Fruit fly (Drosophila melanogaster) whole organism, embryonic: ENCODE results near the gene CG15814.

ENCODE experiments used
- CG10267 ChIP-seq: fragments of 200-800 bp; sonication (Bioruptor generic); optimal IDR thresholded peaks from 2 replicates; lab custom pipeline; 2018; ENCODE audit warnings: missing biosample characterization, mild to moderate bottlenecking, missing genetic modification characterization, moderate library complexity
- CG10274 ChIP-seq: fragments of 200-800 bp; sonication (Bioruptor generic); optimal IDR thresholded peaks from 3 replicates; lab custom pipeline; 2017; ENCODE audit warnings: missing biosample characterization, mild to moderate bottlenecking, missing genetic modification characterization
- CG10654 ChIP-seq: fragments of 200-800 bp; sonication (Bioruptor generic); optimal IDR thresholded peaks from 2 replicates; lab custom pipeline; 2016; ENCODE audit warnings: missing biosample characterization, missing genetic modification characterization
- CG12155 ChIP-seq: fragments of 200-800 bp; sonication (Bioruptor generic); optimal IDR thresholded peaks from 3 replicates; lab custom pipeline; 2016; ENCODE audit warnings: missing biosample characterization, missing genetic modification characterization
- CG12659 ChIP-seq: fragments of 200-800 bp; sonication (Bioruptor generic); optimal IDR thresholded peaks from 3 replicates; lab custom pipeline; 2017; ENCODE audit warnings: mild to moderate bottlenecking, missing biosample characterization, missing genetic modification reagents, missing genetic modification characterization
- CG17612 ChIP-seq: fragments of 200-800 bp; sonication (Bioruptor generic); IDR thresholded peaks from 2 replicates; pipeline ENCODE4 v1.3.6; 2022; ENCODE audit warnings: missing biosample characterization, missing genetic modification characterization
- CG2120 ChIP-seq: fragments of 200-800 bp; sonication (Bioruptor generic); optimal IDR thresholded peaks from 3 replicates; lab custom pipeline; 2016; ENCODE audit warnings: missing biosample characterization, missing genetic modification characterization
- CG30403 ChIP-seq: fragments of 200-800 bp; sonication (Bioruptor generic); optimal IDR thresholded peaks from 3 replicates; lab custom pipeline; 2016; ENCODE audit warnings: missing biosample characterization, missing genetic modification characterization
- CG34376 ChIP-seq: fragments of 200-800 bp; sonication (Bioruptor generic); optimal IDR thresholded peaks from 2 replicates; lab custom pipeline; 2018; ENCODE audit warnings: missing biosample characterization, mild to moderate bottlenecking, missing genetic modification characterization
- CG5180 ChIP-seq: fragments of 200-800 bp; sonication (Bioruptor generic); optimal IDR thresholded peaks from 3 replicates; lab custom pipeline; 2017; ENCODE audit warnings: missing biosample characterization, missing genetic modification characterization, mild to moderate bottlenecking, moderate library complexity, missing genetic modification reagents
- CG6175 ChIP-seq: fragments of 200-800 bp; sonication (Bioruptor generic); IDR thresholded peaks from 3 replicates; pipeline ENCODE4 v1.3.6; 2022; ENCODE audit warnings: missing biosample characterization, missing genetic modification characterization
- CG6765 ChIP-seq: fragments of 200-800 bp; sonication (Bioruptor generic); optimal IDR thresholded peaks from 3 replicates; lab custom pipeline; 2017; ENCODE audit warnings: missing biosample characterization, mild to moderate bottlenecking, missing genetic modification characterization
- CG7556 ChIP-seq: fragments of 200-800 bp; sonication (Bioruptor generic); optimal IDR thresholded peaks from 2 replicates; lab custom pipeline; 2017; ENCODE audit warnings: missing biosample characterization, mild to moderate bottlenecking, missing genetic modification characterization
- CG7963 ChIP-seq: fragments of 200-800 bp; sonication (Bioruptor generic); IDR thresholded peaks from 3 replicates; pipeline ENCODE4 v1.3.6; 2022; ENCODE audit warnings: missing biosample characterization, missing genetic modification characterization; ENCODE audit not compliant: partially characterized antibody
- CG9215 ChIP-seq: fragments of 200-800 bp; sonication (Bioruptor generic); IDR thresholded peaks from 2 replicates; pipeline ENCODE4 v1.3.6; 2022; ENCODE audit warnings: missing biosample characterization, missing genetic modification characterization
- CHES-1-like ChIP-seq: fragments of 200-800 bp; sonication (Bioruptor generic); optimal IDR thresholded peaks from 2 replicates; lab custom pipeline; 2016; ENCODE audit warnings: missing biosample characterization, missing genetic modification characterization
- CrebB ChIP-seq: fragments of 200-800 bp; sonication (Bioruptor generic); optimal IDR thresholded peaks from 3 replicates; lab custom pipeline; 2018; ENCODE audit warnings: missing biosample characterization, mild to moderate bottlenecking, missing genetic modification characterization
- Dll ChIP-seq: fragments of 200-800 bp; sonication (Bioruptor generic); IDR thresholded peaks from 4 replicates; pipeline ENCODE4 v1.3.6; 2022; ENCODE audit warnings: missing biosample characterization, missing genetic modification characterization; ENCODE audit not compliant: partially characterized antibody
- Dref ChIP-seq: fragments of 200-800 bp; sonication (Bioruptor generic); IDR thresholded peaks from 2 replicates; pipeline ENCODE4 v1.3.6; 2022; ENCODE audit warnings: missing biosample characterization, missing genetic modification characterization
- Gsc ChIP-seq: fragments of 200-800 bp; sonication (Bioruptor generic); IDR thresholded peaks from 2 replicates; pipeline ENCODE4 v1.3.6; 2022; ENCODE audit warnings: missing biosample characterization, missing genetic modification characterization
- H15 ChIP-seq: fragments of 200-800 bp; sonication (Bioruptor generic); IDR thresholded peaks from 3 replicates; pipeline ENCODE4 v1.3.6; 2022; ENCODE audit warnings: missing biosample characterization, missing genetic modification characterization
- Hand ChIP-seq: fragments of 200-800 bp; sonication (Bioruptor generic); optimal IDR thresholded peaks from 2 replicates; lab custom pipeline; 2017; ENCODE audit warnings: mild to moderate bottlenecking, missing biosample characterization, missing genetic modification reagents, missing genetic modification characterization
- Hmx ChIP-seq: fragments of 200-800 bp; sonication (Bioruptor generic); optimal IDR thresholded peaks from 2 replicates; lab custom pipeline; 2016; ENCODE audit warnings: missing biosample characterization, missing genetic modification characterization
- Hr39 ChIP-seq: fragments of >200 bp; optimal IDR thresholded peaks from 2 replicates; lab custom pipeline; 2017
- Mad ChIP-seq: fragments of 200-800 bp; sonication (Bioruptor generic); optimal IDR thresholded peaks from 2 replicates; lab custom pipeline; 2016; ENCODE audit warnings: missing biosample characterization, missing genetic modification characterization
- Side ChIP-seq: fragments of 200-800 bp; sonication (Bioruptor generic); optimal IDR thresholded peaks from 2 replicates; lab custom pipeline; 2016; ENCODE audit warnings: missing biosample characterization, missing genetic modification characterization
- Sry-β ChIP-seq: fragments of 200-800 bp; sonication (Bioruptor generic); optimal IDR thresholded peaks from 2 replicates; lab custom pipeline; 2018; ENCODE audit warnings: missing biosample characterization, mild to moderate bottlenecking, missing genetic modification characterization, moderate library complexity
- Tbp ChIP-seq: fragments of >200 bp; optimal IDR thresholded peaks from 2 replicates; lab custom pipeline; 2018; ENCODE audit warnings: missing biosample characterization, missing genetic modification characterization
- YL-1 ChIP-seq: fragments of 200-800 bp; sonication (Bioruptor generic); optimal IDR thresholded peaks from 3 replicates; lab custom pipeline; 2017; ENCODE audit warnings: missing biosample characterization, mild to moderate bottlenecking, missing genetic modification characterization
- cas ChIP-seq: fragments of 200-800 bp; sonication (Bioruptor generic); IDR thresholded peaks from 2 replicates; pipeline ENCODE4 v1.3.6; 2022; ENCODE audit warnings: missing biosample characterization, missing genetic modification characterization
- disco-r ChIP-seq: fragments of 200-800 bp; sonication (Bioruptor generic); optimal IDR thresholded peaks from 2 replicates; lab custom pipeline; 2016; ENCODE audit warnings: missing biosample characterization, missing genetic modification characterization
- dmrt11E ChIP-seq: fragments of 200-800 bp; sonication (Bioruptor generic); optimal IDR thresholded peaks from 3 replicates; lab custom pipeline; 2018; ENCODE audit warnings: missing biosample characterization, mild to moderate bottlenecking, missing genetic modification characterization, moderate library complexity
- dmrt99B ChIP-seq: fragments of 200-800 bp; sonication (Bioruptor generic); optimal IDR thresholded peaks from 2 replicates; lab custom pipeline; 2018; ENCODE audit warnings: missing biosample characterization, mild to moderate bottlenecking, missing genetic modification characterization, moderate library complexity
- fd3F ChIP-seq: fragments of 200-800 bp; sonication (Bioruptor generic); optimal IDR thresholded peaks from 2 replicates; lab custom pipeline; 2018; ENCODE audit warnings: missing biosample characterization, mild to moderate bottlenecking, missing genetic modification characterization, moderate library complexity
- fru ChIP-seq: fragments of >200 bp; optimal IDR thresholded peaks from 2 replicates; lab custom pipeline; 2017
- gfzf ChIP-seq: fragments of 200-800 bp; sonication (Bioruptor generic); optimal IDR thresholded peaks from 2 replicates; lab custom pipeline; 2016; ENCODE audit warnings: missing biosample characterization, mild to moderate bottlenecking, missing genetic modification characterization, moderate library complexity
- ham ChIP-seq: fragments of 200-800 bp; sonication (Bioruptor generic); IDR thresholded peaks from 2 replicates; pipeline ENCODE4 v1.3.6; 2022; ENCODE audit warnings: missing biosample characterization, missing genetic modification characterization
- kay ChIP-seq: fragments of 200-800 bp; sonication (Bioruptor generic); optimal IDR thresholded peaks from 2 replicates; lab custom pipeline; 2016; ENCODE audit warnings: missing biosample characterization, missing genetic modification characterization
- knrl ChIP-seq: fragments of 200-800 bp; sonication (Bioruptor generic); IDR thresholded peaks from 3 replicates; pipeline ENCODE4 v1.3.6; 2022; ENCODE audit warnings: missing biosample characterization, missing genetic modification characterization; ENCODE audit not compliant: partially characterized antibody
- lab ChIP-seq: fragments of 200-800 bp; sonication (Bioruptor generic); optimal IDR thresholded peaks from 3 replicates; lab custom pipeline; 2017; ENCODE audit warnings: missing biosample characterization, missing genetic modification characterization, mild to moderate bottlenecking, moderate library complexity, missing genetic modification reagents
- lbe ChIP-seq: fragments of 200-800 bp; sonication (Bioruptor generic); optimal IDR thresholded peaks from 2 replicates; lab custom pipeline; 2016; ENCODE audit warnings: missing biosample characterization, mild to moderate bottlenecking, missing genetic modification characterization
- pan ChIP-seq, 4 experiments: fragments of >200 bp in 3 of 4; fragments of 200-800 bp in 1 of 4; sonication (Bioruptor generic) in 1 of 4; optimal IDR thresholded peaks in 3 of 4; IDR thresholded peaks in 1 of 4; 2 replicates each; pipeline versions ENCODE4 v1.3.6 to Lab custom; 2017 to 2022; ENCODE audit warnings: missing biosample characterization in 2 of 4, missing genetic modification characterization in 2 of 4, mixed read lengths in 1 of 4
- psq ChIP-seq: fragments of 200-800 bp; sonication (Bioruptor generic); optimal IDR thresholded peaks from 2 replicates; lab custom pipeline; 2017; ENCODE audit warnings: missing biosample characterization, missing genetic modification characterization
- salm ChIP-seq: fragments of 200-800 bp; sonication (Bioruptor generic); optimal IDR thresholded peaks from 2 replicates; lab custom pipeline; 2018; ENCODE audit warnings: missing biosample characterization, mild to moderate bottlenecking, missing genetic modification characterization
- slou ChIP-seq: fragments of 200-800 bp; sonication (Bioruptor generic); optimal IDR thresholded peaks from 3 replicates; lab custom pipeline; 2016; ENCODE audit warnings: missing biosample characterization, missing genetic modification characterization
- tll ChIP-seq, 2 experiments: fragments of 200-800 bp in 1 of 2; fragments of >200 bp in 1 of 2; sonication (Bioruptor generic) in 1 of 2; optimal IDR thresholded peaks; 2 replicates each; lab custom pipeline; 2017 to 2019; ENCODE audit warnings: missing biosample characterization in 2 of 2, missing genetic modification characterization in 2 of 2, mild to moderate bottlenecking in 1 of 2, moderate library complexity in 1 of 2
- trh ChIP-seq: fragments of 200-800 bp; sonication (Bioruptor generic); optimal IDR thresholded peaks from 2 replicates; lab custom pipeline; 2016; ENCODE audit warnings: missing biosample characterization, missing genetic modification characterization
- tup ChIP-seq: fragments of 200-800 bp; sonication (Bioruptor generic); optimal IDR thresholded peaks from 2 replicates; lab custom pipeline; 2016; ENCODE audit warnings: missing biosample characterization, mild to moderate bottlenecking, missing genetic modification characterization, moderate library complexity
- unc-4 ChIP-seq: fragments of 200-800 bp; sonication (Bioruptor generic); IDR thresholded peaks from 2 replicates; pipeline ENCODE4 v1.3.6; 2022; ENCODE audit warnings: missing biosample characterization, missing genetic modification characterization; ENCODE audit not compliant: partially characterized antibody
- usp ChIP-seq: fragments of >200 bp; optimal IDR thresholded peaks from 2 replicates; lab custom pipeline; 2017; ENCODE audit warnings: missing biosample characterization, missing genetic modification characterization

The CG15814 gene

DNA sequence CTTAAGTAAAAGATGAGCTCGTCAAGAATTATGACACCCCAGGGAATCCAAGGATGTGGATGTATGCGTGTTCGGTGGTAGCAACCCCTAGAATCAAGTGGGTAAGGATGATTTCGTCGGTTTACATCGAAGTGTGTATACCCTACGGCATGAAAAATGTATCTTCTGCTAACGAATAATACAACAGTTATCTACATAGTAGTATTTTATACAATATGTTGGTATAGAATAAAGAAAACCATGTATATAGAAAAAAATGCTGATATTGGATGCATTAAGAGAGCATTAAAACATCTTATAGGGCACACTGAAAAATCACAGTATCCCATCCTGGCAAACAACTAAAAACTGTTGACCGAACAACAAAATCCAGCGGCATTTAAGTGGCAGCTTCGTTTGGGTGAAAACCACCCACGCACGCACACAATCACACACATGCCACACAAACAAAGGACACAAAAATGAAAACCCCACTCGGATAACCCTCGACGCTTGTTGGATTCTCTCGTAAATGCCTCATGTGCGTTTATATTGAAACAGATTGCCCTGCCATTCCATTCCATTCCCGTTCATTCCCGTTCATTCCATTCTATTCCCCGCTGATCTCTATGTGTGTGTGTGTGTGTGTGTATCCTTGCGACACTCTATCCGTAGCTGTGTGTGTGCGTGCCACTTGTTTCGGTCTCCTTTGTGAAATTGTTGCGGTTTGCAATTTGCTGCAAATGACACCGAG lies 50.9 kb downstream of the CG15814 start (continued):
- no peak for TF ChIP-seq Side (GFP tag; lab: Kevin White, UChicago)
- no peak for TF ChIP-seq CrebB (tag; lab: Kevin White, UChicago)
- no peak for TF ChIP-seq trh (GFP tag; lab: Kevin White, UChicago)
- TF ChIP-seq lbe (GFP tag; lab: Kevin White, UChicago), result no peak
- TF ChIP-seq CG2120 (GFP tag; lab: Kevin White, UChicago), result peak; percentile 7
- peak; percentile 54 for TF ChIP-seq dmrt99B (tag; lab: Kevin White, UChicago)
- TF ChIP-seq CG10274, result peak; percentile 89
- TF ChIP-seq Mad (GFP tag; lab: Kevin White, UChicago), result no peak
- TF ChIP-seq cas (GFP tag; lab: Robert Waterston, UW), result no peak
- TF ChIP-seq Dll, result no peak
- TF ChIP-seq tll (GFP tag; optimal IDR thresholded peaks at IDR 0.05; lab: Kevin White, UChicago), result no peak
- no peak for TF ChIP-seq CG34376 (GFP tag; lab: Kevin White, UChicago)
- TF ChIP-seq CG7963 (GFP tag; lab: Robert Waterston, UW), result no peak
- no peak for TF ChIP-seq fd3F (GFP tag; lab: Kevin White, UChicago)
- TF ChIP-seq disco-r (GFP tag; lab: Kevin White, UChicago), result no peak
- peak; percentile 41 for TF ChIP-seq lab (GFP tag; lab: Kevin White, UChicago)
- TF ChIP-seq CG17612 (GFP tag; lab: Robert Waterston, UW), result no peak
- peak; percentile 28 for TF ChIP-seq CG10267
- peak; percentile 16 for TF ChIP-seq CG30403
- no peak for TF ChIP-seq CG9215 (GFP tag; lab: Robert Waterston, UW)
- TF ChIP-seq tup (GFP tag; lab: Kevin White, UChicago), result no peak
- no peak for TF ChIP-seq YL-1 (GFP tag; lab: Kevin White, UChicago)
- no peak for TF ChIP-seq pan (optimal IDR thresholded peaks at IDR 0.05; lab: Kevin White, UChicago)
- TF ChIP-seq pan (GFP tag; optimal IDR thresholded peaks at IDR 0.05 in 1 of 2, IDR thresholded peaks at IDR 0.05 in 1 of 2), result peak in 1 of 2 experiments; percentile 34
- TF ChIP-seq Hmx (GFP tag; lab: Kevin White, UChicago), result no peak
- no peak for TF ChIP-seq CG10654 (GFP tag; lab: Kevin White, UChicago)
- no peak for TF ChIP-seq salm (tag; lab: Kevin White, UChicago)
- TF ChIP-seq kay (GFP tag; lab: Kevin White, UChicago), result no peak
- no peak for TF ChIP-seq Dref (GFP tag; lab: Robert Waterston, UW)
- TF ChIP-seq fru, result no peak
- TF ChIP-seq CG6765, result no peak
- no peak for TF ChIP-seq usp (GFP tag; lab: Kevin White, UChicago)
- no peak for TF ChIP-seq Tbp
- TF ChIP-seq CG5180 (GFP tag; lab: Kevin White, UChicago), result no peak
- TF ChIP-seq gfzf, result no peak
- TF ChIP-seq CG7556 (GFP tag; lab: Kevin White, UChicago), result peak; percentile 33
- no peak for TF ChIP-seq CHES-1-like (GFP tag; lab: Kevin White, UChicago)
- no peak for TF ChIP-seq ham (GFP tag; lab: Robert Waterston, UW)
- TF ChIP-seq unc-4 (GFP tag; lab: Robert Waterston, UW), result no peak
- TF ChIP-seq knrl, result no peak
- no peak for TF ChIP-seq Hr39
- TF ChIP-seq Hand, result no peak
- no peak for TF ChIP-seq Sry-β (GFP tag; lab: Kevin White, UChicago)
- TF ChIP-seq slou (GFP tag; lab: Kevin White, UChicago), result no peak
- TF ChIP-seq Gsc (GFP tag; lab: Robert Waterston, UW), result no peak
- no peak for TF ChIP-seq CG6175 (GFP tag; lab: Robert Waterston, UW)
- TF ChIP-seq CG12155, result no peak
- TF ChIP-seq CG12659 (GFP tag; lab: Kevin White, UChicago), result no peak
- TF ChIP-seq psq (GFP tag; lab: Kevin White, UChicago), result no peak
- peak; percentile 65 for TF ChIP-seq dmrt11E (tag; lab: Kevin White, UChicago)
- no peak for TF ChIP-seq H15
